Worm (Caenorhabditis elegans): ENCODE results near the gene F58B4.3.

F58B4.3 gene

DNA sequence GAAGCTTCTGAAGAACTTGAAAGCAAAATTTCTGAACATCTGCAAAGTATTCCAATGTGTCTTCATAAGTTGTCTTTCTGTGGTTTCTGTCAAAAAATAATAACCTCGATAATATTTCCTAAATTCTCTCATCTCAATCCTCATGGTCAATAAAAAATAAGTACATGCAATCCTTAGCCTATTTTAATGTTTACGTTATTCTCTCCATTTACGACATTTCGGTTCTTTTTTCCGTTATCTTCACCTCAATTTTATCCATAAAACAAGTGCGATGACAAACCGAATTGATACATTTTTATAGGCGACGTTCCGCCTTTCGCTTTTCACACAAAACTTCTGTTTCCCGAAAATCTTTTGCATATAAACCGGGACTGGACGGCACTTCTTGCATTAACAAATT, 19.9 kb downstream of the F58B4.3 start, which contains the start of gene col-153:
TSS of gene col-153 (plus strand) at position 301 of the 400 bp plus-strand sequence.
- TF ChIP-seq chd-7 (tag; optimal IDR thresholded peaks at IDR 0.05) = no peak
- TF ChIP-seq dpl-1 (GFP tag; optimal IDR thresholded peaks at IDR 0.05) = no peak
- TF ChIP-seq akir-1 (GFP tag; optimal IDR thresholded peaks at IDR 0.05) = no peak
- no peak for TF ChIP-seq fkh-3 (tag; optimal IDR thresholded peaks at IDR 0.05)
- TF ChIP-seq ccch-3 (GFP tag; optimal IDR thresholded peaks at IDR 0.05) = no peak
- no peak for TF ChIP-seq ztf-22 (GFP tag; optimal IDR thresholded peaks at IDR 0.05)
- no peak for TF ChIP-seq K12H6.12 (tag; optimal IDR thresholded peaks at IDR 0.05)
- TF ChIP-seq efl-1 (GFP tag; optimal IDR thresholded peaks at IDR 0.05) = no peak
- TF ChIP-seq T26A5.8 (tag; optimal IDR thresholded peaks at IDR 0.05) = no peak
- no peak for TF ChIP-seq pha-4 (tag; optimal IDR thresholded peaks at IDR 0.05)
- no peak for TF ChIP-seq tbx-9 (tag; optimal IDR thresholded peaks at IDR 0.05; ENCODE audit: borderline replicate concordance)
- no peak for TF ChIP-seq pbrm-1 (GFP tag; IDR thresholded peaks at IDR 0.05)
- no peak for TF ChIP-seq C06A6.2 (GFP tag; conservative IDR thresholded peaks at IDR 0.05)
- no peak for TF ChIP-seq ztf-28 (GFP tag; IDR thresholded peaks at IDR 0.05)
- TF ChIP-seq C17E4.6 (GFP tag; IDR thresholded peaks at IDR 0.05) = no peak
- TF ChIP-seq bed-1 (GFP tag; IDR thresholded peaks at IDR 0.05) = no peak
- no peak for TF ChIP-seq lin-40 (tag; optimal IDR thresholded peaks at IDR 0.05)
- no peak for TF ChIP-seq die-1 (tag; optimal IDR thresholded peaks at IDR 0.05)
- TF ChIP-seq F23B12.7 (tag; optimal IDR thresholded peaks at IDR 0.05; ENCODE audit: insufficient read depth) = no peak

DNA sequence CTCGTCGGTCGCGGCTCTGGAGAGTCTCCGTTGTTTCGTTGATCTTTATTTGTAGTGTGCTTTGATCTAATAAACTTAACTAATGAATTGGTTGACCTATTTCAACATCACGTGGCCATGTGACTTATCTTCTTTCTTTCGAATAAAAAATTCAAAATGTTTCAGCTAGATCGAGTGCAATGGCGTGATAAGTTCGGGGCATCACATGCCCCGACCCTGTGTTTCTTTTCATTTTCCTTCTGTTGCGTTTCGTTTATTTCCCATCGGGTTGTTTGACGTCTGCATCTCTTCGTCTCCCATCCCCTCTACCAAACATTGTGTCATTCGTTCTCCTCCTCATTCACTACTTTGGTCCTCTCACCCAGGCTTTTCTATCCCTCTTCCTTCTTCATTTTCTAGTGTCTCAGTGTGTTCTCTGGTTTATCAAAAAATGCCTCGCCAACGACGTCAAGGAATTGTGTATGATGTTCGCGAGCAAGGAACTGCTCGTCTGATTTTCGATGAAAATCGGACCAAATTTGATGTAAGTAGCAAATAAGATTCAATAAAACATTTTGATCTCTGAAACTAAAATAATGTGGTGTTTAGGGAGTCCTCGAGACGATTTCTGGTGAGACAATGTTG, 22.2 kb downstream of the F58B4.3 start, which contains the start of gene F17C11.4:
TSS of gene F17C11.4 (plus strand) at position 206 of the 624 bp plus-strand sequence.
- no peak for TF ChIP-seq nfyb-1 (GFP tag; IDR thresholded peaks at IDR 0.05)
- TF ChIP-seq F23B12.7 (tag; optimal IDR thresholded peaks at IDR 0.05; ENCODE audit: insufficient read depth) = no peak
- TF ChIP-seq hlh-12 (tag; optimal IDR thresholded peaks at IDR 0.05) = no peak
- no peak for TF ChIP-seq ceh-58 (GFP tag; IDR thresholded peaks at IDR 0.05)
- TF ChIP-seq Y95B8A.8 (GFP tag; IDR thresholded peaks at IDR 0.05) = no peak
- TF ChIP-seq C06A6.2 (GFP tag; conservative IDR thresholded peaks at IDR 0.05) = 0 out of 2 replicates have a peak, but pooled peaks have one; percentile 41
- no peak for TF ChIP-seq F33H1.4 (GFP tag; IDR thresholded peaks at IDR 0.05)
- no peak for TF ChIP-seq hlh-26 (GFP tag; conservative IDR thresholded peaks at IDR 0.05)
- no peak for TF ChIP-seq sdz-38 (tag; optimal IDR thresholded peaks at IDR 0.05)
- TF ChIP-seq lsl-1 (GFP tag; optimal IDR thresholded peaks at IDR 0.05) = no peak
- peak; percentile 31 for TF ChIP-seq ztf-18 (tag; optimal IDR thresholded peaks at IDR 0.05)
- TF ChIP-seq madf-3 (GFP tag; IDR thresholded peaks at IDR 0.05) = no peak
- no peak for TF ChIP-seq bed-1 (GFP tag; IDR thresholded peaks at IDR 0.05)
- peak; percentile 50 for TF ChIP-seq tbp1 (GFP tag; optimal IDR thresholded peaks at IDR 0.05)
- TF ChIP-seq ceh-100 (GFP tag; IDR thresholded peaks at IDR 0.05) = no peak
- TF ChIP-seq hmg-20 (GFP tag; IDR thresholded peaks at IDR 0.05) = no peak
- TF ChIP-seq ztf-26 (tag; optimal IDR thresholded peaks at IDR 0.05) = peak; percentile 39
- TF ChIP-seq cebp-2 (GFP tag; IDR thresholded peaks at IDR 0.05) = no peak
- no peak for TF ChIP-seq lin-35 (GFP tag; optimal IDR thresholded peaks at IDR 0.05)
- no peak for TF ChIP-seq ceh-79 (tag; optimal IDR thresholded peaks at IDR 0.05)
- no peak for TF ChIP-seq B0035.1 (tag; optimal IDR thresholded peaks at IDR 0.05)
- no peak for TF ChIP-seq snpc-1.1 (tag; optimal IDR thresholded peaks at IDR 0.05; ENCODE audit: insufficient read depth)
- no peak for TF ChIP-seq aptf-3 (GFP tag; IDR thresholded peaks at IDR 0.05)
- TF ChIP-seq Y53G8AR.9 (GFP tag; conservative IDR thresholded peaks at IDR 0.05) = no peak
- TF ChIP-seq B0336.3 (GFP tag; IDR thresholded peaks at IDR 0.05) = peak; percentile 43
- TF ChIP-seq Y79H2A.3 (GFP tag; conservative IDR thresholded peaks at IDR 0.05) = no peak
- TF ChIP-seq ztf-6 (GFP tag; IDR thresholded peaks at IDR 0.05) = no peak
- no peak for TF ChIP-seq snpc-4 (GFP tag; optimal IDR thresholded peaks at IDR 0.05)
- peak in 2 of 4 experiments; percentile 33 to 40 for TF ChIP-seq snpc-4 (tag; optimal IDR thresholded peaks at IDR 0.05)
- TF ChIP-seq him-1 (tag; optimal IDR thresholded peaks at IDR 0.05) = no peak
- no peak for TF ChIP-seq Y56A3A.18 (GFP tag; IDR thresholded peaks at IDR 0.05)
- TF ChIP-seq K11D2.4 (GFP tag; IDR thresholded peaks at IDR 0.05) = peak; percentile 69; the same call in 1 of the 2 replicates

Measured in whole organism, young adult.